Worm (Caenorhabditis elegans) whole organism, L4 larva: ENCODE measurements around the gene F47D2.11.

Experiments
- arid-1 ChIP-seq: fragments of 200-800 bp; sonication (Bioruptor generic); conservative IDR thresholded peaks from 2 replicates; pipeline ENCODE4 v1.3.6; 2022; ENCODE audit warnings: missing genetic modification reagents, missing genetic modification characterization, missing compliant biosample characterization
- ceh-82 ChIP-seq: sonication (generic microtip); optimal IDR thresholded peaks from 2 replicates; lab custom pipeline; 2017; ENCODE audit warnings: missing biosample characterization, missing genetic modification characterization
- lin-39 ChIP-seq: fragments of 150-350 bp; optimal IDR thresholded peaks from 2 replicates; lab custom pipeline; 2014; ENCODE audit warnings: missing biosample characterization, missing genetic modification reagents, missing genetic modification characterization
- nhr-11 ChIP-seq: fragments of 150-350 bp; optimal IDR thresholded peaks from 2 replicates; lab custom pipeline; 2014; ENCODE audit warnings: missing biosample characterization, missing genetic modification characterization
- snpc-4 ChIP-seq: fragments of 150-350 bp; optimal IDR thresholded peaks from 2 replicates; lab custom pipeline; 2014; ENCODE audit warnings: missing biosample characterization, missing genetic modification characterization
- tra-1 ChIP-seq: fragments of 200-800 bp; sonication (Bioruptor generic); IDR thresholded peaks from 2 replicates; pipeline ENCODE4 v1.3.6; 2022; ENCODE audit warnings: missing genetic modification reagents, missing genetic modification characterization, missing compliant biosample characterization

ce11 chrV:4325415-4325814 lies 29.6 kb upstream of the F47D2.11 start, which contains the start of gene nhr-125:
- TF ChIP-seq ceh-82 (tag; lab: Kevin White, UChicago) (no peak), lin-39 (tag; lab: Kevin White, UChicago) (no peak), arid-1 (GFP tag; lab: Robert Waterston, UW) (no peak), tra-1 (GFP tag; lab: Robert Waterston, UW) (no peak), nhr-11 (no peak), snpc-4 (tag; lab: Kevin White, UChicago) (no peak)
